Fruit fly (Drosophila melanogaster): ENCODE data around the gene loh.

- no peak for TF ChIP-seq Mnt (GFP tag; optimal IDR thresholded peaks at IDR 0.05)
- TF ChIP-seq CG1620 (GFP tag; optimal IDR thresholded peaks at IDR 0.05) = no peak
- TF ChIP-seq CG7045 (GFP tag; optimal IDR thresholded peaks at IDR 0.05) = no peak
- TF ChIP-seq kay (GFP tag; ENCODE audit: borderline replicate concordance) = no peak
- TF ChIP-seq CG14711 (tag; optimal IDR thresholded peaks at IDR 0.05) = no peak
- TF ChIP-seq toe (GFP tag; optimal IDR thresholded peaks at IDR 0.05) = no peak
- TF ChIP-seq cnc (optimal IDR thresholded peaks at IDR 0.05) = no peak
- no peak for TF ChIP-seq ovo (GFP tag; optimal IDR thresholded peaks at IDR 0.05)
- TF ChIP-seq bab1 (GFP tag; optimal IDR thresholded peaks at IDR 0.05) = no peak
- TF ChIP-seq tj (GFP tag; optimal IDR thresholded peaks at IDR 0.05) = no peak
These were observed 53.2 kb downstream of the loh start for dm6 chr2L:10495495-10495894.

All from whole organism, adult.